Fruit fly (Drosophila melanogaster) whole organism, adult: ENCODE results near the gene Dhc62B.

Source experiments
- CG33017 ChIP-seq: fragments of 200-800 bp; sonication (Bioruptor generic); optimal IDR thresholded peaks from 2 replicates; lab custom pipeline; 2018; ENCODE audit warnings: missing biosample characterization, mild to moderate bottlenecking, missing genetic modification characterization, moderate library complexity
- cnc ChIP-seq, 2 experiments: fragments of >200 bp; optimal IDR thresholded peaks; 2 replicates each; lab custom pipeline; 2017

- TF ChIP-seq CG33017 = no peak
- no peak for TF ChIP-seq cnc (optimal IDR thresholded peaks at IDR 0.05; lab: Kevin White, UChicago)
Observed at dm6 chr3L:1727431-1727830, 44.1 kb downstream of the Dhc62B start.
